Worm (Caenorhabditis elegans) whole organism, late embryonic: ENCODE measurements around the gene coq-8.
A peak's percentile ranks its signal among the peaks of the same experiment; 100 is the strongest.

Experiments used
- C08G9.2 ChIP-seq: sonication (generic microtip); optimal IDR thresholded peaks from 2 replicates; lab custom pipeline; 2016; ENCODE audit warnings: mild to moderate bottlenecking, missing genetic modification characterization, moderate library complexity, missing compliant biosample characterization
- C38D4.7 ChIP-seq: fragments of 200-800 bp; sonication (Bioruptor generic); optimal IDR thresholded peaks from 2 replicates; lab custom pipeline; 2018; ENCODE audit warnings: mild to moderate bottlenecking, missing genetic modification characterization, moderate library complexity, missing compliant biosample characterization
- F13H6.1 ChIP-seq: sonication (generic microtip); optimal IDR thresholded peaks from 2 replicates; lab custom pipeline; 2016; ENCODE audit warnings: missing genetic modification characterization, missing compliant biosample characterization
- K02D7.2 ChIP-seq: sonication (generic microtip); optimal IDR thresholded peaks from 2 replicates; lab custom pipeline; 2017; ENCODE audit warnings: mild to moderate bottlenecking, missing genetic modification characterization, missing compliant biosample characterization
- K09A11.1 ChIP-seq: sonication (generic microtip); optimal IDR thresholded peaks from 2 replicates; lab custom pipeline; 2017; ENCODE audit warnings: antibody characterized with exemption, mild to moderate bottlenecking, missing genetic modification characterization, missing compliant biosample characterization; ENCODE audit not compliant: insufficient read depth
- Y22D7AL.16 ChIP-seq: sonication (generic microtip); optimal IDR thresholded peaks from 2 replicates; lab custom pipeline; 2016; ENCODE audit warnings: missing genetic modification characterization, missing compliant biosample characterization
- ahr-1 ChIP-seq: sonication (generic microtip); optimal IDR thresholded peaks from 2 replicates; lab custom pipeline; 2016; ENCODE audit warnings: missing genetic modification characterization, missing compliant biosample characterization
- ama-1 ChIP-seq: fragments of 150-350 bp; optimal IDR thresholded peaks from 2 replicates; lab custom pipeline; 2014
- ceh-14 ChIP-seq: sonication (generic microtip); optimal IDR thresholded peaks from 2 replicates; lab custom pipeline; 2016; ENCODE audit warnings: missing genotype, missing genetic modification characterization, missing compliant biosample characterization
- ceh-19 ChIP-seq: fragments of 200-800 bp; sonication (Bioruptor generic); optimal IDR thresholded peaks from 2 replicates; lab custom pipeline; 2018; ENCODE audit warnings: mild to moderate bottlenecking, missing genetic modification characterization, missing compliant biosample characterization
- ceh-2 ChIP-seq: sonication (generic microtip); optimal IDR thresholded peaks from 2 replicates; lab custom pipeline; 2016; ENCODE audit warnings: missing genotype, missing genetic modification characterization, missing compliant biosample characterization
- ceh-22 ChIP-seq: sonication (generic microtip); optimal IDR thresholded peaks from 2 replicates; lab custom pipeline; 2017; ENCODE audit warnings: missing biosample characterization, missing genetic modification characterization
- ceh-24 ChIP-seq: sonication (generic microtip); optimal IDR thresholded peaks from 2 replicates; lab custom pipeline; 2016; ENCODE audit warnings: mild to moderate bottlenecking, missing genetic modification characterization, missing compliant biosample characterization
- ceh-30 ChIP-seq: fragments of 150-350 bp; optimal IDR thresholded peaks from 2 replicates; lab custom pipeline; 2014; ENCODE audit warnings: missing biosample characterization, missing genetic modification characterization
- ceh-31 ChIP-seq: sonication (generic microtip); optimal IDR thresholded peaks from 2 replicates; lab custom pipeline; 2016; ENCODE audit warnings: missing genetic modification characterization, missing compliant biosample characterization
- ceh-34 ChIP-seq: sonication (generic microtip); optimal IDR thresholded peaks from 2 replicates; lab custom pipeline; 2016; ENCODE audit warnings: mild to moderate bottlenecking, missing genetic modification characterization, missing compliant biosample characterization
- ceh-6 ChIP-seq: fragments of 200-800 bp; sonication (Bioruptor generic); optimal IDR thresholded peaks from 2 replicates; lab custom pipeline; 2018; ENCODE audit warnings: mild to moderate bottlenecking, missing genetic modification characterization, missing compliant biosample characterization
- ceh-9 ChIP-seq: sonication (generic microtip); optimal IDR thresholded peaks from 2 replicates; lab custom pipeline; 2016; ENCODE audit warnings: mild to moderate bottlenecking, missing genetic modification characterization, inconsistent platforms, missing compliant biosample characterization
- che-1 ChIP-seq: sonication (generic microtip); optimal IDR thresholded peaks from 2 replicates; lab custom pipeline; 2016; ENCODE audit warnings: mild to moderate bottlenecking, missing genetic modification characterization, missing compliant biosample characterization
- dmd-4 ChIP-seq: sonication (generic microtip); optimal IDR thresholded peaks from 2 replicates; lab custom pipeline; 2016; ENCODE audit warnings: borderline replicate concordance, missing genetic modification characterization, missing compliant biosample characterization
- dve-1 ChIP-seq: sonication (generic microtip); optimal IDR thresholded peaks from 2 replicates; lab custom pipeline; 2017; ENCODE audit warnings: antibody characterized with exemption, mild to moderate bottlenecking, missing genetic modification characterization, missing compliant biosample characterization
- elt-2 ChIP-seq: sonication (generic microtip); optimal IDR thresholded peaks from 2 replicates; lab custom pipeline; 2016; ENCODE audit warnings: missing genetic modification reagents, missing genetic modification characterization, missing compliant biosample characterization
- ets-4 ChIP-seq: sonication (generic microtip); optimal IDR thresholded peaks from 2 replicates; lab custom pipeline; 2016; ENCODE audit warnings: missing genetic modification characterization, missing compliant biosample characterization
- fkh-10 ChIP-seq: fragments of 150-350 bp; optimal IDR thresholded peaks from 2 replicates; lab custom pipeline; 2014; ENCODE audit warnings: missing biosample characterization, missing genetic modification reagents, missing genetic modification characterization
- fkh-6 ChIP-seq: sonication (generic microtip); optimal IDR thresholded peaks from 2 replicates; lab custom pipeline; 2016; ENCODE audit warnings: missing genetic modification characterization, missing compliant biosample characterization
- gmeb-2 ChIP-seq: sonication (generic microtip); optimal IDR thresholded peaks from 2 replicates; lab custom pipeline; 2016; ENCODE audit warnings: missing genetic modification characterization, inconsistent platforms, missing compliant biosample characterization
- hlh-13 ChIP-seq: fragments of 200-800 bp; sonication (Bioruptor generic); optimal IDR thresholded peaks from 2 replicates; lab custom pipeline; 2018; ENCODE audit warnings: mild to moderate bottlenecking, missing genetic modification characterization, missing compliant biosample characterization
- hlh-15 ChIP-seq: sonication (generic microtip); optimal IDR thresholded peaks from 2 replicates; lab custom pipeline; 2016; ENCODE audit warnings: missing genetic modification characterization, missing compliant biosample characterization
- hlh-6 ChIP-seq: sonication (generic microtip); optimal IDR thresholded peaks from 2 replicates; lab custom pipeline; 2016; ENCODE audit warnings: missing genotype, missing genetic modification characterization, missing compliant biosample characterization
- hlh-8 ChIP-seq: sonication (generic microtip); optimal IDR thresholded peaks from 2 replicates; lab custom pipeline; 2016; ENCODE audit warnings: missing genotype, missing genetic modification characterization, missing compliant biosample characterization
- lim-6 ChIP-seq: sonication (generic microtip); optimal IDR thresholded peaks from 2 replicates; lab custom pipeline; 2016; ENCODE audit warnings: missing genetic modification characterization, missing compliant biosample characterization
- madf-2 ChIP-seq: sonication (generic microtip); optimal IDR thresholded peaks from 2 replicates; lab custom pipeline; 2017; ENCODE audit warnings: missing genetic modification characterization, missing compliant biosample characterization
- nfya-1 ChIP-seq: sonication (generic microtip); optimal IDR thresholded peaks from 2 replicates; lab custom pipeline; 2017; ENCODE audit warnings: missing genetic modification characterization, mild to moderate bottlenecking, missing compliant biosample characterization, antibody characterized with exemption, moderate library complexity
- nhr-11 ChIP-seq: fragments of 150-350 bp; optimal IDR thresholded peaks from 2 replicates; lab custom pipeline; 2014; ENCODE audit warnings: missing biosample characterization, missing genetic modification characterization
- nhr-232 ChIP-seq: sonication (generic microtip); optimal IDR thresholded peaks from 2 replicates; lab custom pipeline; 2016; ENCODE audit warnings: missing genetic modification characterization, missing compliant biosample characterization
- npax-4 ChIP-seq: sonication (generic microtip); optimal IDR thresholded peaks from 2 replicates; lab custom pipeline; 2016; ENCODE audit warnings: missing genetic modification characterization, missing compliant biosample characterization
- pat-9 ChIP-seq: fragments of 200-800 bp; sonication (Bioruptor generic); optimal IDR thresholded peaks from 2 replicates; lab custom pipeline; 2018; ENCODE audit warnings: mild to moderate bottlenecking, missing genetic modification characterization, moderate library complexity, missing compliant biosample characterization
- pax-1 ChIP-seq: fragments of 150-350 bp; optimal IDR thresholded peaks from 2 replicates; lab custom pipeline; 2014; ENCODE audit warnings: missing biosample characterization, missing genetic modification characterization
- pha-2 ChIP-seq: sonication (generic microtip); optimal IDR thresholded peaks from 2 replicates; lab custom pipeline; 2017; ENCODE audit warnings: mild to moderate bottlenecking, missing genetic modification characterization, missing compliant biosample characterization
- pqm-1 ChIP-seq: sonication (generic microtip); optimal IDR thresholded peaks from 2 replicates; lab custom pipeline; 2016; ENCODE audit warnings: missing genetic modification characterization, missing compliant biosample characterization
- pros-1 ChIP-seq: fragments of 150-350 bp; optimal IDR thresholded peaks from 2 replicates; lab custom pipeline; 2014; ENCODE audit warnings: missing biosample characterization, missing genetic modification reagents, missing genetic modification characterization
- ref-2 ChIP-seq: sonication (generic microtip); optimal IDR thresholded peaks from 2 replicates; lab custom pipeline; 2016; ENCODE audit warnings: missing genetic modification characterization, missing compliant biosample characterization
- rnt-1 ChIP-seq: sonication (generic microtip); optimal IDR thresholded peaks from 2 replicates; lab custom pipeline; 2016; ENCODE audit warnings: missing genetic modification characterization, missing compliant biosample characterization
- sdc-2 ChIP-seq: sonication (generic microtip); optimal IDR thresholded peaks from 2 replicates; lab custom pipeline; 2016; ENCODE audit warnings: missing genotype, missing genetic modification characterization, missing compliant biosample characterization
- sox-2 ChIP-seq: fragments of 200-800 bp; sonication (Bioruptor generic); IDR thresholded peaks from 2 replicates; pipeline ENCODE4 v1.3.6; 2022; ENCODE audit warnings: missing genetic modification reagents, missing genetic modification characterization, missing compliant biosample characterization
- sox-4 ChIP-seq: sonication (generic microtip); optimal IDR thresholded peaks from 2 replicates; lab custom pipeline; 2017; ENCODE audit warnings: mild to moderate bottlenecking, missing genetic modification characterization, inconsistent platforms, missing compliant biosample characterization
- syd-9 ChIP-seq: sonication (generic microtip); optimal IDR thresholded peaks from 2 replicates; lab custom pipeline; 2016; ENCODE audit warnings: mild to moderate bottlenecking, missing genetic modification characterization, moderate library complexity, missing compliant biosample characterization
- tbx-2 ChIP-seq: sonication (generic microtip); optimal IDR thresholded peaks from 2 replicates; lab custom pipeline; 2016; ENCODE audit warnings: missing genetic modification characterization, missing compliant biosample characterization
- tbx-7 ChIP-seq: sonication (generic microtip); optimal IDR thresholded peaks from 2 replicates; lab custom pipeline; 2016; ENCODE audit warnings: missing genotype, missing genetic modification characterization, missing compliant biosample characterization
- unc-3 ChIP-seq, 2 experiments: fragments of 200-800 bp in 1 of 2; sonication (Bioruptor generic) in 1 of 2; sonication (generic microtip) in 1 of 2; conservative IDR thresholded peaks in 1 of 2; optimal IDR thresholded peaks in 1 of 2; 2 replicates each; pipeline versions ENCODE4 v1.3.6 to Lab custom; 2016 to 2022; ENCODE audit warnings: missing compliant biosample characterization in 2 of 2, missing genetic modification characterization in 2 of 2, missing genetic modification reagents in 1 of 2
- unc-42 ChIP-seq: sonication (generic microtip); optimal IDR thresholded peaks from 2 replicates; lab custom pipeline; 2016; ENCODE audit warnings: missing genotype, missing genetic modification characterization, missing compliant biosample characterization
- unc-55 ChIP-seq: sonication (generic microtip); optimal IDR thresholded peaks from 2 replicates; lab custom pipeline; 2017; ENCODE audit warnings: missing biosample characterization, missing genetic modification reagents, missing genetic modification characterization
- zip-5 ChIP-seq: sonication (generic microtip); optimal IDR thresholded peaks from 2 replicates; lab custom pipeline; 2016; ENCODE audit warnings: missing genetic modification characterization, missing compliant biosample characterization
- ztf-16 ChIP-seq: sonication (generic microtip); optimal IDR thresholded peaks from 2 replicates; lab custom pipeline; 2017; ENCODE audit warnings: missing genetic modification characterization, missing compliant biosample characterization

The coq-8 gene

ce11 chrIII:4905405-4905804, 42.2 kb downstream of the coq-8 start, which contains the start of gene F26F4.8:
Gene F26F4.8, minus strand, starts transcription at chrIII:4905473.
- TF ChIP-seq tbx-2 (tag; lab: Kevin White, UChicago) (peak; percentile 85), hlh-8 (peak; percentile 89), ceh-19 (GFP tag; lab: Kevin White, UChicago) (no peak), Y22D7AL.16 (no peak), che-1 (no peak), syd-9 (tag; lab: Kevin White, UChicago) (no peak), nfya-1 (tag; lab: Kevin White, UChicago) (no peak), pax-1 (tag; lab: Kevin White, UChicago) (no peak), ama-1 (no peak), fkh-10 (GFP tag; lab: Kevin White, UChicago) (no peak), unc-55 (GFP tag; lab: Kevin White, UChicago) (no peak), C38D4.7 (no peak), ref-2 (peak; percentile 51), dve-1 (tag; lab: Kevin White, UChicago) (no peak), unc-42 (tag; lab: Kevin White, UChicago) (peak; percentile 20), pros-1 (tag; lab: Kevin White, UChicago) (no peak), ahr-1 (tag; lab: Kevin White, UChicago) (peak; percentile 24), pha-2 (no peak), F13H6.1 (tag; lab: Kevin White, UChicago) (peak; percentile 37), hlh-6 (no peak), ceh-30 (no peak), ceh-2 (tag; lab: Kevin White, UChicago) (peak; percentile 93), elt-2 (tag; lab: Kevin White, UChicago) (peak; percentile 62), rnt-1 (tag; lab: Kevin White, UChicago) (peak; percentile 46), K09A11.1 (no peak), gmeb-2 (tag; lab: Kevin White, UChicago) (no peak), nhr-11 (tag; lab: Kevin White, UChicago) (no peak), madf-2 (tag; lab: Kevin White, UChicago) (no peak), pqm-1 (tag; lab: Kevin White, UChicago) (no peak), sdc-2 (peak; percentile 54), K02D7.2 (no peak), ceh-22 (no peak), nhr-232 (tag; lab: Kevin White, UChicago) (no peak), hlh-13 (GFP tag; lab: Kevin White, UChicago) (no peak), tbx-7 (tag; lab: Kevin White, UChicago) (peak; percentile 85), C08G9.2 (tag; lab: Kevin White, UChicago) (peak; percentile 90), hlh-15 (tag; lab: Kevin White, UChicago) (no peak), ets-4 (tag; lab: Kevin White, UChicago) (peak; percentile 88), dmd-4 (no peak), ceh-14 (tag; lab: Kevin White, UChicago) (peak; percentile 14), npax-4 (no peak), ceh-9 (tag; lab: Kevin White, UChicago) (no peak), pat-9 (tag; lab: Kevin White, UChicago) (no peak), ceh-34 (tag; lab: Kevin White, UChicago) (peak; percentile 15), fkh-6 (peak; percentile 40), sox-2 (GFP tag; lab: Robert Waterston, UW) (no peak), sox-4 (tag; lab: Kevin White, UChicago) (no peak), ztf-16 (tag; lab: Kevin White, UChicago) (peak; percentile 1), ceh-24 (tag; lab: Kevin White, UChicago) (no peak), ceh-6 (no peak), unc-3 (GFP tag; conservative IDR thresholded peaks at IDR 0.05; lab: Robert Waterston, UW) (no peak), unc-3 (tag; optimal IDR thresholded peaks at IDR 0.05; lab: Kevin White, UChicago) (no peak), lim-6 (tag; lab: Kevin White, UChicago) (peak; percentile 43), zip-5 (tag; lab: Kevin White, UChicago) (peak; percentile 75), ceh-31 (peak; percentile 92)
